Fruit fly (Drosophila melanogaster) whole organism, embryonic: ENCODE data around the gene CG14367.

ENCODE experiments used
- ATbp ChIP-seq: fragments of 200-800 bp; sonication (Bioruptor generic); optimal IDR thresholded peaks from 2 replicates; lab custom pipeline; 2017; ENCODE audit warnings: missing biosample characterization, mild to moderate bottlenecking, missing genetic modification characterization, missing genetic modification reagents
- Adf1 ChIP-seq: fragments of 200-800 bp; sonication (Bioruptor generic); IDR thresholded peaks from 2 replicates; pipeline ENCODE4 v1.3.6; 2022; ENCODE audit warnings: missing biosample characterization, missing genetic modification characterization
- Awh ChIP-seq: fragments of 200-800 bp; sonication (Bioruptor generic); IDR thresholded peaks from 2 replicates; pipeline ENCODE4, ENCODE4 v1.3.6; 2022; ENCODE audit warnings: missing biosample characterization, missing genetic modification characterization
- CG1024 ChIP-seq: fragments of 200-800 bp; sonication (Bioruptor generic); IDR thresholded peaks from 2 replicates; pipeline ENCODE4 v1.3.6; 2022; ENCODE audit warnings: missing biosample characterization, missing genetic modification characterization
- CG10274 ChIP-seq: fragments of 200-800 bp; sonication (Bioruptor generic); optimal IDR thresholded peaks from 3 replicates; lab custom pipeline; 2017; ENCODE audit warnings: missing biosample characterization, mild to moderate bottlenecking, missing genetic modification characterization
- CG10959 ChIP-seq: fragments of 200-800 bp; sonication (Bioruptor generic); IDR thresholded peaks from 2 replicates; pipeline ENCODE4 v1.3.6; 2022; ENCODE audit warnings: missing biosample characterization, missing genetic modification characterization
- CG12071 ChIP-seq: fragments of 200-800 bp; sonication (Bioruptor generic); optimal IDR thresholded peaks from 3 replicates; lab custom pipeline; 2018; ENCODE audit warnings: missing biosample characterization, mild to moderate bottlenecking, missing genetic modification characterization
- CG12391 ChIP-seq: fragments of 200-800 bp; sonication (Bioruptor generic); optimal IDR thresholded peaks from 3 replicates; lab custom pipeline; 2018; ENCODE audit warnings: missing biosample characterization, mild to moderate bottlenecking, missing genetic modification characterization, moderate library complexity
- CG12744 ChIP-seq: fragments of 200-800 bp; sonication (Bioruptor generic); optimal IDR thresholded peaks from 2 replicates; lab custom pipeline; 2016; ENCODE audit warnings: missing biosample characterization, missing genetic modification characterization
- CG12942 ChIP-seq: fragments of 200-800 bp; sonication (Bioruptor generic); optimal IDR thresholded peaks from 3 replicates; lab custom pipeline; 2016; ENCODE audit warnings: missing biosample characterization, missing genetic modification characterization
- CG13424 ChIP-seq: fragments of 200-800 bp; sonication (Bioruptor generic); optimal IDR thresholded peaks from 2 replicates; lab custom pipeline; 2019; ENCODE audit warnings: missing biosample characterization, mild to moderate bottlenecking, missing genetic modification characterization, moderate library complexity
- CG14667 ChIP-seq: fragments of 200-800 bp; sonication (Bioruptor generic); IDR thresholded peaks from 2 replicates; pipeline ENCODE4 v1.3.6; 2022; ENCODE audit warnings: missing biosample characterization, missing genetic modification characterization
- CG15011 ChIP-seq: fragments of 200-800 bp; sonication (Bioruptor generic); optimal IDR thresholded peaks from 3 replicates; lab custom pipeline; 2018; ENCODE audit warnings: missing biosample characterization, mild to moderate bottlenecking, missing genetic modification characterization
- CG1603 ChIP-seq: fragments of 200-800 bp; sonication (Bioruptor generic); optimal IDR thresholded peaks from 2 replicates; lab custom pipeline; 2019; ENCODE audit warnings: missing biosample characterization, mild to moderate bottlenecking, missing genetic modification characterization, moderate library complexity
- CG18262 ChIP-seq: fragments of 200-800 bp; optimal IDR thresholded peaks from 3 replicates; lab custom pipeline; 2019; ENCODE audit warnings: missing biosample characterization, mild to moderate bottlenecking, missing genetic modification characterization, moderate library complexity
- CG18476 ChIP-seq: fragments of 200-800 bp; sonication (Bioruptor generic); optimal IDR thresholded peaks from 2 replicates; lab custom pipeline; 2016; ENCODE audit warnings: missing biosample characterization, mild to moderate bottlenecking, missing genetic modification characterization
- CG2875 ChIP-seq: fragments of 200-800 bp; sonication (Bioruptor generic); optimal IDR thresholded peaks from 2 replicates; lab custom pipeline; 2017; ENCODE audit warnings: missing biosample characterization, mild to moderate bottlenecking, missing genetic modification characterization, missing genetic modification reagents
- CG30403 ChIP-seq: fragments of 200-800 bp; sonication (Bioruptor generic); optimal IDR thresholded peaks from 3 replicates; lab custom pipeline; 2016; ENCODE audit warnings: missing biosample characterization, missing genetic modification characterization
- CG31441 ChIP-seq: fragments of 200-800 bp; sonication (Bioruptor generic); IDR thresholded peaks from 2 replicates; pipeline ENCODE4 v1.3.6; 2022; ENCODE audit warnings: missing biosample characterization, missing genetic modification characterization
- CG4424 ChIP-seq: fragments of 200-800 bp; sonication (Bioruptor generic); optimal IDR thresholded peaks from 3 replicates; lab custom pipeline; 2016; ENCODE audit warnings: missing biosample characterization, missing genetic modification characterization
- CG5180 ChIP-seq: fragments of 200-800 bp; sonication (Bioruptor generic); optimal IDR thresholded peaks from 3 replicates; lab custom pipeline; 2017; ENCODE audit warnings: missing biosample characterization, missing genetic modification characterization, mild to moderate bottlenecking, moderate library complexity, missing genetic modification reagents
- CG7357 ChIP-seq: fragments of 200-800 bp; sonication (Bioruptor generic); IDR thresholded peaks from 3 replicates; pipeline ENCODE4 v1.3.6; 2022; ENCODE audit warnings: missing biosample characterization, missing genetic modification characterization
- CG7839 ChIP-seq: fragments of 200-800 bp; sonication (Bioruptor generic); optimal IDR thresholded peaks from 3 replicates; lab custom pipeline; 2018; ENCODE audit warnings: missing biosample characterization, mild to moderate bottlenecking, missing genetic modification characterization, moderate library complexity
- CG8290 ChIP-seq, 3 experiments: fragments of 200-800 bp; sonication (Bioruptor generic); optimal IDR thresholded peaks; 2 replicates each; lab custom pipeline; 2016 to 2019; ENCODE audit warnings: missing biosample characterization in 3 of 3, missing genetic modification characterization in 3 of 3, mild to moderate bottlenecking in 2 of 3, moderate library complexity in 1 of 3
- Chrac-16 ChIP-seq: fragments of 200-800 bp; sonication (Bioruptor generic); optimal IDR thresholded peaks from 3 replicates; lab custom pipeline; 2016; ENCODE audit warnings: missing biosample characterization, missing genetic modification characterization
- Dad ChIP-seq: fragments of 200-800 bp; sonication (Bioruptor generic); optimal IDR thresholded peaks from 3 replicates; lab custom pipeline; 2016; ENCODE audit warnings: missing biosample characterization, missing genetic modification characterization
- ERR ChIP-seq: fragments of 200-800 bp; sonication (Bioruptor generic); optimal IDR thresholded peaks from 2 replicates; lab custom pipeline; 2016; ENCODE audit warnings: missing biosample characterization, missing genetic modification characterization
- H15 ChIP-seq: fragments of 200-800 bp; sonication (Bioruptor generic); IDR thresholded peaks from 3 replicates; pipeline ENCODE4 v1.3.6; 2022; ENCODE audit warnings: missing biosample characterization, missing genetic modification characterization
- H2.0 ChIP-seq: fragments of 200-800 bp; sonication (Bioruptor generic); IDR thresholded peaks from 2 replicates; pipeline ENCODE4 v1.3.6; 2022; ENCODE audit warnings: missing biosample characterization, missing genetic modification characterization
- Hr51 ChIP-seq, 2 experiments: fragments of 200-800 bp; sonication (Bioruptor generic); optimal IDR thresholded peaks; 2 replicates in 1 of 2; 3 replicates in 1 of 2; lab custom pipeline; 2016 to 2018; ENCODE audit warnings: missing biosample characterization in 2 of 2, missing genetic modification characterization in 2 of 2, mild to moderate bottlenecking in 1 of 2, moderate library complexity in 1 of 2
- Oaz ChIP-seq: fragments of 200-800 bp; sonication (Bioruptor generic); IDR thresholded peaks from 2 replicates; pipeline ENCODE4 v1.3.6; 2022; ENCODE audit warnings: missing biosample characterization, missing genetic modification characterization
- Optix ChIP-seq: fragments of 200-800 bp; sonication (Bioruptor generic); IDR thresholded peaks from 3 replicates; pipeline ENCODE4 v1.3.6; 2022; ENCODE audit warnings: missing biosample characterization, missing genetic modification characterization
- Ravus ChIP-seq: fragments of 200-800 bp; sonication (Bioruptor generic); IDR thresholded peaks from 2 replicates; pipeline ENCODE4 v1.3.6; 2022; ENCODE audit warnings: missing biosample characterization, missing genetic modification characterization
- Sin3A ChIP-seq: fragments of >200 bp; optimal IDR thresholded peaks from 2 replicates; lab custom pipeline; 2018
- Sox102F ChIP-seq: fragments of 200-800 bp; sonication (Bioruptor generic); optimal IDR thresholded peaks from 2 replicates; lab custom pipeline; 2018; ENCODE audit warnings: missing biosample characterization, mild to moderate bottlenecking, missing genetic modification characterization, moderate library complexity
- Trl ChIP-seq, 3 experiments: fragments of >200 bp in 2 of 3; fragments of 200-800 bp in 1 of 3; sonication (Bioruptor generic) in 1 of 3; optimal IDR thresholded peaks; 2 replicates in 1 of 3; 3 replicates in 2 of 3; lab custom pipeline; 2016 to 2017; ENCODE audit warnings: missing biosample characterization in 1 of 3, missing genetic modification characterization in 1 of 3
- aop ChIP-seq: fragments of 200-800 bp; sonication (Bioruptor generic); IDR thresholded peaks from 2 replicates; pipeline ENCODE4 v1.3.6; 2022; ENCODE audit warnings: missing biosample characterization, missing genetic modification characterization
- cato ChIP-seq: fragments of 200-800 bp; sonication (Bioruptor generic); optimal IDR thresholded peaks from 2 replicates; lab custom pipeline; 2016; ENCODE audit warnings: missing biosample characterization, missing genetic modification characterization, borderline replicate concordance
- corto ChIP-seq: fragments of 200-800 bp; sonication (Bioruptor generic); optimal IDR thresholded peaks from 2 replicates; lab custom pipeline; 2016; ENCODE audit warnings: missing biosample characterization, mild to moderate bottlenecking, missing genetic modification characterization, moderate library complexity
- gro ChIP-seq: fragments of 200-800 bp; sonication (Bioruptor generic); optimal IDR thresholded peaks from 2 replicates; lab custom pipeline; 2016; ENCODE audit warnings: missing biosample characterization, missing genetic modification characterization
- kay ChIP-seq: fragments of 200-800 bp; sonication (Bioruptor generic); optimal IDR thresholded peaks from 2 replicates; lab custom pipeline; 2016; ENCODE audit warnings: missing biosample characterization, missing genetic modification characterization
- ken ChIP-seq: fragments of 200-800 bp; sonication (Bioruptor generic); IDR thresholded peaks from 3 replicates; pipeline ENCODE4 v1.3.6; 2022; ENCODE audit warnings: missing biosample characterization, missing genetic modification characterization
- klu ChIP-seq: fragments of 200-800 bp; sonication (Bioruptor generic); IDR thresholded peaks from 2 replicates; pipeline ENCODE4 v1.3.6; 2022; ENCODE audit warnings: missing biosample characterization, missing genetic modification characterization
- pum ChIP-seq: fragments of 200-800 bp; sonication (Bioruptor generic); optimal IDR thresholded peaks from 2 replicates; lab custom pipeline; 2016; ENCODE audit warnings: missing biosample characterization, missing genetic modification characterization
- ranshi ChIP-seq: fragments of 200-800 bp; sonication (Bioruptor generic); IDR thresholded peaks from 2 replicates; pipeline ENCODE4 v1.3.6; 2022; ENCODE audit warnings: missing biosample characterization, missing genetic modification characterization
- run ChIP-seq: fragments of 200-800 bp; sonication (Bioruptor generic); optimal IDR thresholded peaks from 3 replicates; lab custom pipeline; 2018; ENCODE audit warnings: missing biosample characterization, mild to moderate bottlenecking, missing genetic modification characterization
- slp2 ChIP-seq: fragments of 200-800 bp; sonication (Bioruptor generic); optimal IDR thresholded peaks from 2 replicates; lab custom pipeline; 2016; ENCODE audit warnings: missing biosample characterization, missing genetic modification characterization
- sqz ChIP-seq: fragments of 200-800 bp; sonication (Bioruptor generic); optimal IDR thresholded peaks from 3 replicates; lab custom pipeline; 2018; ENCODE audit warnings: missing biosample characterization, mild to moderate bottlenecking, missing genetic modification characterization
- tup ChIP-seq: fragments of 200-800 bp; sonication (Bioruptor generic); optimal IDR thresholded peaks from 2 replicates; lab custom pipeline; 2016; ENCODE audit warnings: missing biosample characterization, mild to moderate bottlenecking, missing genetic modification characterization, moderate library complexity
- unpg ChIP-seq: fragments of 200-800 bp; sonication (Bioruptor generic); optimal IDR thresholded peaks from 3 replicates; lab custom pipeline; 2018; ENCODE audit warnings: missing biosample characterization, mild to moderate bottlenecking, missing genetic modification characterization, moderate library complexity

The CG14367 gene

dm6 chr3R:13716827-13717226 is 23.0 kb downstream of the CG14367 start (continued):
- TF ChIP-seq klu (GFP tag; lab: Robert Waterston, UW) (no peak), CG18476 (GFP tag; lab: Kevin White, UChicago) (no peak), CG1603 (tag; lab: Kevin White, UChicago) (peak; percentile 62), CG14667 (GFP tag; lab: Robert Waterston, UW) (no peak), H2.0 (GFP tag; lab: Robert Waterston, UW) (peak; percentile 45; the same call in 1 of the 2 replicates), CG7357 (GFP tag; lab: Robert Waterston, UW) (no peak), ken (peak; percentile 62; the same call in 2 of the 3 replicates), Ravus (GFP tag; lab: Robert Waterston, UW) (no peak; the same call in 1 of the 2 replicates), pum (GFP tag; lab: Kevin White, UChicago) (peak; percentile 17), CG18262 (tag; lab: Kevin White, UChicago) (no peak), ATbp (GFP tag; lab: Kevin White, UChicago) (peak; percentile 24), CG13424 (peak; percentile 5), CG12744 (GFP tag; lab: Kevin White, UChicago) (no peak), CG7839 (peak; percentile 59), Optix (GFP tag; lab: Robert Waterston, UW) (0 out of 3 replicates have a peak, but pooled peaks have one; percentile 24), aop (GFP tag; lab: Robert Waterston, UW) (peak; percentile 21; the same call in 1 of the 2 replicates), CG12942 (GFP tag; lab: Kevin White, UChicago) (no peak), CG4424 (GFP tag; lab: Kevin White, UChicago) (no peak), Oaz (no peak), Adf1 (GFP tag; lab: Robert Waterston, UW) (no peak), tup (GFP tag; lab: Kevin White, UChicago) (no peak), CG30403 (GFP tag; lab: Kevin White, UChicago) (peak; percentile 51), Dad (GFP tag; lab: Kevin White, UChicago) (no peak), cato (no peak), CG2875 (GFP tag; lab: Kevin White, UChicago) (peak; percentile 31), gro (no peak), Sox102F (GFP tag; lab: Kevin White, UChicago) (peak; percentile 17), CG12391 (tag; lab: Kevin White, UChicago) (peak; percentile 12), corto (GFP tag; lab: Kevin White, UChicago) (peak; percentile 1), Hr51 (GFP tag; optimal IDR thresholded peaks at IDR 0.05; lab: Kevin White, UChicago) (peak in 1 of 2 experiments; percentile 16), CG12071 (no peak), CG10959 (GFP tag; lab: Robert Waterston, UW) (0 out of 2 replicates have a peak, but pooled peaks have one; percentile 15), CG10274 (GFP tag; lab: Kevin White, UChicago) (no peak), Trl (optimal IDR thresholded peaks at IDR 0.05; lab: Kevin White, UChicago) (no peak), Trl (GFP tag; optimal IDR thresholded peaks at IDR 0.05; lab: Kevin White, UChicago) (peak; percentile 3), Chrac-16 (GFP tag; lab: Kevin White, UChicago) (no peak), sqz (GFP tag; lab: Kevin White, UChicago) (no peak), Sin3A (lab: Kevin White, UChicago) (no peak), ranshi (GFP tag; lab: Robert Waterston, UW) (peak; percentile 41; the same call in 1 of the 2 replicates), unpg (GFP tag; lab: Kevin White, UChicago) (peak; percentile 47), H15 (GFP tag; lab: Robert Waterston, UW) (peak; percentile 45; the same call in 1 of the 3 replicates), ERR (no peak), CG1024 (GFP tag; lab: Robert Waterston, UW) (no peak), CG31441 (GFP tag; lab: Robert Waterston, UW) (no peak), CG15011 (GFP tag; lab: Kevin White, UChicago) (no peak), Awh (GFP tag; lab: Robert Waterston, UW) (peak; percentile 49; the same call in 1 of the 2 replicates), CG5180 (GFP tag; lab: Kevin White, UChicago) (no peak), kay (peak; percentile 50), slp2 (GFP tag; lab: Kevin White, UChicago) (no peak), run (tag; lab: Kevin White, UChicago) (no peak), CG8290 (GFP tag; optimal IDR thresholded peaks at IDR 0.05; lab: Kevin White, UChicago) (no peak), CG8290 (tag; optimal IDR thresholded peaks at IDR 0.05; lab: Kevin White, UChicago) (peak in 1 of 2 experiments; percentile 1)
